Fruit fly (Drosophila melanogaster): Measurements from ENCODE around the gene RanBP3.

- TF ChIP-seq CG8301 (tag; optimal IDR thresholded peaks at IDR 0.05) (no peak), CG8159 (tag; optimal IDR thresholded peaks at IDR 0.05) (no peak), rn (GFP tag; IDR thresholded peaks at IDR 0.05) (no peak), CG13204 (GFP tag; optimal IDR thresholded peaks at IDR 0.05) (no peak), CG32121 (GFP tag; IDR thresholded peaks at IDR 0.05) (no peak), Snoo (tag; optimal IDR thresholded peaks at IDR 0.05) (no peak), Pif1A (GFP tag; optimal IDR thresholded peaks at IDR 0.05) (no peak), CG15710 (tag; optimal IDR thresholded peaks at IDR 0.05) (no peak), Pif1B (GFP tag; optimal IDR thresholded peaks at IDR 0.05) (no peak), CG4496 (GFP tag; IDR thresholded peaks at IDR 0.05) (no peak), CG17806 (tag; optimal IDR thresholded peaks at IDR 0.05) (no peak), EcR (GFP tag; optimal IDR thresholded peaks at IDR 0.05) (no peak)
These were observed 16.3 kb downstream of the RanBP3 start for dm6 chr3R:23736365-23736764.

Data from whole organism, pupa.